Worm (Caenorhabditis elegans) whole organism, L3 larva: ENCODE results near the gene F45E6.1.

Experiments used
- R02D3.7 ChIP-seq: fragments of 150-350 bp; optimal IDR thresholded peaks from 2 replicates; lab custom pipeline; 2014; ENCODE audit warnings: missing biosample characterization, missing genetic modification characterization
- ZK546.5 ChIP-seq: sonication (generic microtip); optimal IDR thresholded peaks from 2 replicates; lab custom pipeline; 2017; ENCODE audit warnings: missing biosample characterization, missing genetic modification characterization
- aly-2 ChIP-seq: fragments of 150-350 bp; optimal IDR thresholded peaks from 2 replicates; lab custom pipeline; 2014; ENCODE audit warnings: missing biosample characterization, missing genetic modification characterization
- ama-1 ChIP-seq: fragments of 150-350 bp; optimal IDR thresholded peaks from 2 replicates; lab custom pipeline; 2018
- ceh-28 ChIP-seq: fragments of 150-350 bp; optimal IDR thresholded peaks from 2 replicates; lab custom pipeline; 2014; ENCODE audit warnings: missing biosample characterization, missing genetic modification reagents, missing genetic modification characterization
- ceh-82 ChIP-seq: fragments of 150-350 bp; optimal IDR thresholded peaks from 2 replicates; lab custom pipeline; 2014; ENCODE audit warnings: missing biosample characterization, missing genetic modification characterization
- egl-27 ChIP-seq: sonication (generic microtip); optimal IDR thresholded peaks from 4 replicates; lab custom pipeline; 2017; ENCODE audit warnings: missing biosample characterization, missing genetic modification reagents, missing genetic modification characterization
- egl-5 ChIP-seq: fragments of 150-350 bp; optimal IDR thresholded peaks from 2 replicates; lab custom pipeline; 2017; ENCODE audit warnings: missing biosample characterization, missing genetic modification reagents, missing genetic modification characterization, inconsistent platforms
- elt-1 ChIP-seq: fragments of 150-350 bp; optimal IDR thresholded peaks from 2 replicates; lab custom pipeline; 2014; ENCODE audit warnings: missing biosample characterization, missing genetic modification characterization
- elt-2 ChIP-seq: sonication (generic microtip); optimal IDR thresholded peaks from 2 replicates; lab custom pipeline; 2016; ENCODE audit warnings: missing genetic modification reagents, mild to moderate bottlenecking, missing genetic modification characterization, missing compliant biosample characterization
- elt-3 ChIP-seq, 3 experiments: fragments of 150-350 bp in 1 of 3; sonication (generic microtip) in 2 of 3; optimal IDR thresholded peaks; 2 replicates in 2 of 3; 4 replicates in 1 of 3; lab custom pipeline; 2014 to 2017; ENCODE audit warnings: missing biosample characterization in 3 of 3, missing genetic modification characterization in 3 of 3
- eor-1 ChIP-seq, 2 experiments: fragments of 150-350 bp; optimal IDR thresholded peaks; 2 replicates each; lab custom pipeline; 2014 to 2018; ENCODE audit warnings: missing biosample characterization in 2 of 2, missing genetic modification characterization in 2 of 2
- fkh-2 ChIP-seq: fragments of 150-350 bp; optimal IDR thresholded peaks from 2 replicates; lab custom pipeline; 2014; ENCODE audit warnings: missing biosample characterization, missing genetic modification reagents, missing genetic modification characterization
- fos-1 ChIP-seq: fragments of 150-350 bp; optimal IDR thresholded peaks from 2 replicates; lab custom pipeline; 2014; ENCODE audit warnings: missing biosample characterization, missing genetic modification characterization
- jun-1 ChIP-seq: fragments of 150-350 bp; optimal IDR thresholded peaks from 2 replicates; lab custom pipeline; 2014; ENCODE audit warnings: missing biosample characterization, missing genetic modification reagents, missing genetic modification characterization
- lin-39 ChIP-seq: fragments of 150-350 bp; optimal IDR thresholded peaks from 2 replicates; lab custom pipeline; 2018; ENCODE audit warnings: missing biosample characterization, missing genetic modification reagents, missing genetic modification characterization
- lsy-12 ChIP-seq: sonication (generic microtip); optimal IDR thresholded peaks from 2 replicates; lab custom pipeline; 2016; ENCODE audit warnings: mild to moderate bottlenecking, missing genetic modification characterization, missing compliant biosample characterization
- mml-1 ChIP-seq: fragments of 150-350 bp; sonication (generic microtip); optimal IDR thresholded peaks from 3 replicates; lab custom pipeline; 2014; ENCODE audit warnings: missing biosample characterization, missing genetic modification characterization
- nfya-1 ChIP-seq: sonication (generic microtip); optimal IDR thresholded peaks from 2 replicates; lab custom pipeline; 2017; ENCODE audit warnings: missing genetic modification characterization, mild to moderate bottlenecking, missing compliant biosample characterization, antibody characterized with exemption, moderate library complexity; ENCODE audit not compliant: insufficient read depth
- nhr-11 ChIP-seq: fragments of 150-350 bp; optimal IDR thresholded peaks from 2 replicates; lab custom pipeline; 2014; ENCODE audit warnings: missing biosample characterization, missing genetic modification characterization
- nhr-12 ChIP-seq: fragments of 150-350 bp; optimal IDR thresholded peaks from 2 replicates; lab custom pipeline; 2014; ENCODE audit warnings: missing biosample characterization, missing genetic modification characterization
- nhr-23 ChIP-seq: fragments of 150-350 bp; optimal IDR thresholded peaks from 2 replicates; lab custom pipeline; 2014; ENCODE audit warnings: missing biosample characterization, missing genetic modification reagents, missing genetic modification characterization
- nhr-237 ChIP-seq: fragments of 150-350 bp; optimal IDR thresholded peaks from 2 replicates; lab custom pipeline; 2014; ENCODE audit warnings: missing biosample characterization, missing genetic modification characterization
- nhr-28 ChIP-seq: fragments of 150-350 bp; optimal IDR thresholded peaks from 2 replicates; lab custom pipeline; 2014; ENCODE audit warnings: missing biosample characterization, missing genetic modification characterization
- nhr-77 ChIP-seq: fragments of 150-350 bp; optimal IDR thresholded peaks from 2 replicates; lab custom pipeline; 2014; ENCODE audit warnings: missing biosample characterization, missing genetic modification characterization
- pha-4 ChIP-seq: fragments of 150-350 bp; optimal IDR thresholded peaks from 2 replicates; lab custom pipeline; 2014; ENCODE audit warnings: missing biosample characterization, missing genetic modification reagents, missing genetic modification characterization
- pqm-1 ChIP-seq: fragments of 150-350 bp; optimal IDR thresholded peaks from 2 replicates; lab custom pipeline; 2017; ENCODE audit warnings: missing biosample characterization, missing genetic modification characterization, inconsistent platforms
- sea-2 ChIP-seq: fragments of 150-350 bp; sonication (generic microtip); optimal IDR thresholded peaks from 4 replicates; lab custom pipeline; 2014; ENCODE audit warnings: missing biosample characterization, missing genetic modification reagents, missing genetic modification characterization
- skn-1 ChIP-seq: fragments of 150-350 bp; optimal IDR thresholded peaks from 2 replicates; lab custom pipeline; 2014; ENCODE audit warnings: missing biosample characterization, missing genetic modification characterization
- tbx-2 ChIP-seq: sonication (generic microtip); optimal IDR thresholded peaks from 2 replicates; lab custom pipeline; 2016; ENCODE audit warnings: mild to moderate bottlenecking, missing genetic modification characterization, missing compliant biosample characterization
- unc-62 ChIP-seq: fragments of 150-350 bp; sonication (generic microtip); optimal IDR thresholded peaks from 4 replicates; lab custom pipeline; 2014; ENCODE audit warnings: missing biosample characterization, missing genetic modification reagents, missing genetic modification characterization
- ztf-11 ChIP-seq: fragments of 150-350 bp; optimal IDR thresholded peaks from 2 replicates; lab custom pipeline; 2014; ENCODE audit warnings: missing biosample characterization, missing genetic modification characterization

Gene F45E6.1

ce11 chrX:12472232-12472631 is 5.0 kb downstream of the F45E6.1 start:
- TF ChIP-seq fos-1 (tag; lab: Kevin White, UChicago) (no peak), tbx-2 (tag; lab: Kevin White, UChicago) (no peak), R02D3.7 (tag; lab: Kevin White, UChicago) (no peak), ceh-82 (no peak), nhr-23 (no peak), ZK546.5 (tag; lab: Kevin White, UChicago) (no peak), nhr-28 (tag; lab: Kevin White, UChicago) (no peak), nfya-1 (tag; lab: Kevin White, UChicago) (no peak), mml-1 (tag; lab: Kevin White, UChicago) (no peak), ceh-28 (tag; lab: Kevin White, UChicago) (no peak), aly-2 (tag; lab: Kevin White, UChicago) (no peak), ztf-11 (tag; lab: Kevin White, UChicago) (no peak)

DNA sequence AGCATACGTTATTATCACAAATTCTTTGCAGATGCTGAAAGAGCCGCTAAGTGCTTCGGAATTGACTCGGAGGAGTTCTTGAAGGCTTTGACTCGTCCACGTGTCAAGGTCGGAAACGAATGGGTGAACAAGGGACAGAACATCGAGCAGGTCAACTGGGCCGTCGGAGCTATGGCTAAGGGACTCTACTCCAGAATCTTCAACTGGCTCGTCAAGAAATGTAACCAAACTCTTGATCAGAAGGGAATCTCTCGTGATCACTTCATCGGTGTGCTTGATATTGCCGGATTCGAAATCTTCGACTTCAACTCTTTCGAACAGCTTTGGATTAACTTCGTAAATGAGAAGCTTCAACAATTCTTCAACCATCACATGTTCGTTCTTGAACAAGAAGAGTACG is 7.4 kb downstream of the F45E6.1 start:
- TF ChIP-seq egl-27 (tag; lab: Kevin White, UChicago) (no peak), eor-1 (tag; optimal IDR thresholded peaks at IDR 0.05; lab: Kevin White, UChicago) (no peak), ama-1 (lab: Kevin White, UChicago) (no peak), nhr-237 (tag; lab: Kevin White, UChicago) (no peak), ZK546.5 (tag; lab: Kevin White, UChicago) (no peak), lin-39 (no peak), mml-1 (tag; lab: Kevin White, UChicago) (no peak), lsy-12 (tag; lab: Kevin White, UChicago) (no peak), unc-62 (GFP tag; lab: Kevin White, UChicago) (no peak), ceh-82 (no peak), nhr-11 (tag; lab: Kevin White, UChicago) (no peak), elt-3 (tag; optimal IDR thresholded peaks at IDR 0.05; lab: Kevin White, UChicago) (no peak), fos-1 (tag; lab: Kevin White, UChicago) (no peak), elt-2 (tag; lab: Kevin White, UChicago) (no peak), R02D3.7 (tag; lab: Kevin White, UChicago) (no peak), tbx-2 (tag; lab: Kevin White, UChicago) (no peak), nhr-12 (tag; lab: Kevin White, UChicago) (no peak), pqm-1 (tag; lab: Kevin White, UChicago) (no peak)

ce11 chrX:12467660-12468111 is 9.6 kb downstream of the F45E6.1 start, which contains the start of gene myo-2:
Gene myo-2 (plus strand): TSS chrX:12468061.
- TF ChIP-seq pha-4 (tag; lab: Kevin White, UChicago), result peak; percentile 16
- TF ChIP-seq egl-5, result no peak
- no peak for TF ChIP-seq fos-1 (tag; lab: Kevin White, UChicago)
- TF ChIP-seq skn-1 (tag; lab: Kevin White, UChicago), result no peak
- TF ChIP-seq elt-2 (tag; lab: Kevin White, UChicago), result no peak
- TF ChIP-seq fkh-2, result no peak
- TF ChIP-seq R02D3.7 (tag; lab: Kevin White, UChicago), result no peak
- TF ChIP-seq ztf-11 (tag; lab: Kevin White, UChicago), result no peak
- no peak for TF ChIP-seq eor-1 (tag; optimal IDR thresholded peaks at IDR 0.05; lab: Kevin White, UChicago)

DNA sequence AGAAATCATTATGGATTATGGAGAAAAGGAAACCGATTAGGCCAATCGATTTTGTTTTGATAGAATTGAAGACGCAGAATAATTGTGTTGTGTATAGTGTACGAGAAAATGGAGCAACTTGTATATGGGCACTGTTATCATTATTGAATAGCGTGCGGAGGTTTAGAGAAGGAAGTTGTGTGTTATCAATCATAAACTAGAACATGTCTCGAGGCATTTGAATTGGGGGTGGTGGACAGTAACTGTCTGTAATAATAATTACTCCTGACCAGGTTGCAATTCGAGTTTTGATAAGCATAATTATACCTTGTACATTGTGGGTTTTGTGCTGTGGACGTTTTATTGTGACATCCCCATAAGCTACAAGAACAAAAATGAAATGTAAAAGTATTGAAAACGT is 10.5 kb downstream of the F45E6.1 start, which contains the start of gene cdf-2:
TSS of gene cdf-2 (minus strand) at position 149 of the 400 bp plus-strand sequence.
- TF ChIP-seq pqm-1 (tag; lab: Kevin White, UChicago) (peak; percentile 91), elt-2 (tag; lab: Kevin White, UChicago) (peak; percentile 85), jun-1 (tag; lab: Kevin White, UChicago) (peak; percentile 34), nhr-77 (tag; lab: Kevin White, UChicago) (no peak), nfya-1 (tag; lab: Kevin White, UChicago) (no peak), pha-4 (tag; lab: Kevin White, UChicago) (peak; percentile 34)

DNA sequence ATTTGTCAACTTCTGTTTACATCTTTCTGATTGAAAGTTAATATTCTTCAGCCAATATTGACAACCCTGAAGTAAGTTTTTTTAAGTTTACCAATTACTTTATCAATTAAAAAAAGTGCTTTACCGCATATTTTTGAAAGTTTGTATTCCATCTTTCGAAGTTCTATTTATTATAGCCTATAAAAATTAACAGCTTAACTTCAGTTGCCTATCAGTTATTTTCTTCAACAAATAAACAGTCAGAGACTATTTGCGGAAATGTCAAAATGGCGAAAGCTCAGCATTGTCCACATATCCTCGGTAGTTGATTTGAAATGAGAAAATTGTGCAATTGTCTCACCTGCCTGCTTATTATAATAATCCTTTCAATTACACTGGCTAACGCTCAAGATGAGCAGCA is 13.7 kb downstream of the F45E6.1 start, which contains the start of gene T18D3.5:
TSS of gene T18D3.5 (plus strand) at position 301 of the 400 bp plus-strand sequence.
- no peak for TF ChIP-seq skn-1 (tag; lab: Kevin White, UChicago)

- TF ChIP-seq jun-1 (tag; lab: Kevin White, UChicago), result no peak
- TF ChIP-seq ceh-28 (tag; lab: Kevin White, UChicago), result no peak
- TF ChIP-seq unc-62 (GFP tag; lab: Kevin White, UChicago), result no peak
- TF ChIP-seq elt-2 (tag; lab: Kevin White, UChicago), result no peak
- no peak for TF ChIP-seq ZK546.5 (tag; lab: Kevin White, UChicago)
- TF ChIP-seq R02D3.7 (tag; lab: Kevin White, UChicago), result no peak
- TF ChIP-seq fos-1 (tag; lab: Kevin White, UChicago), result no peak
- TF ChIP-seq sea-2 (GFP tag; lab: Kevin White, UChicago), result no peak
- no peak for TF ChIP-seq nhr-237 (tag; lab: Kevin White, UChicago)
- TF ChIP-seq elt-1 (tag; lab: Kevin White, UChicago), result no peak
- no peak for TF ChIP-seq ceh-82
- no peak for TF ChIP-seq nhr-77 (tag; lab: Kevin White, UChicago)
- no peak for TF ChIP-seq pqm-1 (tag; lab: Kevin White, UChicago)
Measured at ce11 chrX:12461557-12461956, 15.7 kb downstream of the F45E6.1 start, which contains the start of gene odr-7. Gene odr-7 (minus strand): TSS chrX:12461657.
